Worm (Caenorhabditis elegans) whole organism, dauer: Measurements from ENCODE around the gene clec-240.

ENCODE experiments used
- unc-62 ChIP-seq: sonication (generic microtip); optimal IDR thresholded peaks from 2 replicates; lab custom pipeline; 2017; ENCODE audit warnings: missing biosample characterization, missing genetic modification reagents, missing genetic modification characterization

clec-240 gene

ce11 chrV:17008302-17008701 lies 1.5 kb upstream of the clec-240 start, which contains the start of gene sri-69:
sri-69 (minus strand) TSS chrV:17008402.
- TF ChIP-seq unc-62 (GFP tag; lab: Kevin White, UChicago), result no peak

- TF ChIP-seq unc-62 (GFP tag; lab: Kevin White, UChicago), result no peak
Measured at ce11 chrV:17013232-17013631, 3.4 kb downstream of the clec-240 start, which contains the start of gene clec-241. clec-241 (minus strand) TSS chrV:17013332.

ce11 chrV:17014050-17014449 lies 4.2 kb downstream of the clec-240 start, which contains the start of gene clc-13:
clc-13 (plus strand) TSS chrV:17014408.
- TF ChIP-seq unc-62 (GFP tag; lab: Kevin White, UChicago), result no peak

ce11 chrV:17016787-17017186 lies 7.0 kb downstream of the clec-240 start, which contains the start of gene srh-97:
srh-97 (plus strand) TSS chrV:17017087.
- TF ChIP-seq unc-62 (GFP tag; lab: Kevin White, UChicago), result no peak

ce11 chrV:17019690-17020089 lies 9.9 kb downstream of the clec-240 start, which contains the start of gene F49H6.17:
F49H6.17 (plus strand) TSS chrV:17019990.
- TF ChIP-seq unc-62 (GFP tag; lab: Kevin White, UChicago), result no peak

ce11 chrV:17021361-17021760 lies 11.5 kb downstream of the clec-240 start, which contains the start of gene F49H6.12:
F49H6.12 (minus strand) TSS chrV:17021461.
- TF ChIP-seq unc-62 (GFP tag; lab: Kevin White, UChicago), result no peak

ce11 chrV:17022613-17023322 lies 13.0 kb downstream of the clec-240 start, which contains the start of the genes F49H6.8 and F49H6.5:
F49H6.8 (minus strand) TSS chrV:17022663.
F49H6.5 (plus strand) TSS chrV:17023241.
- TF ChIP-seq unc-62 (GFP tag; lab: Kevin White, UChicago), result no peak

- no peak for TF ChIP-seq unc-62 (GFP tag; lab: Kevin White, UChicago)
Measured at ce11 chrV:17026289-17026688, 16.5 kb downstream of the clec-240 start, which contains the start of gene F49H6.15. F49H6.15 (minus strand) TSS chrV:17026389.

ce11 chrV:17030430-17030829 lies 20.6 kb downstream of the clec-240 start:
- TF ChIP-seq unc-62 (GFP tag; lab: Kevin White, UChicago), result no peak

ce11 chrV:17035850-17036249 lies 26.0 kb downstream of the clec-240 start, which contains the start of gene srz-94:
srz-94 (minus strand) TSS chrV:17035950.
- no peak for TF ChIP-seq unc-62 (GFP tag; lab: Kevin White, UChicago)

- no peak for TF ChIP-seq unc-62 (GFP tag; lab: Kevin White, UChicago)
Measured at ce11 chrV:17042263-17042662, 32.4 kb downstream of the clec-240 start, which contains the start of gene hpo-33. hpo-33 (plus strand) TSS chrV:17042563.

ce11 chrV:17044500-17044899 lies 34.7 kb downstream of the clec-240 start, which contains the start of gene F28B1.2:
F28B1.2 (plus strand) TSS chrV:17044800.
- no peak for TF ChIP-seq unc-62 (GFP tag; lab: Kevin White, UChicago)

ce11 chrV:17059987-17060386 lies 50.2 kb downstream of the clec-240 start, which contains the start of gene sri-66:
sri-66 (plus strand) TSS chrV:17060287.
- no peak for TF ChIP-seq unc-62 (GFP tag; lab: Kevin White, UChicago)
